Worm (Caenorhabditis elegans) whole organism, mixed stage, embryonic: ENCODE measurements around the gene F22B3.10.
"Not testable (repeated sequence)": the region's sequence is repeated elsewhere in the genome, so short reads cannot be mapped to it uniquely, and the experiment has no call there.

ENCODE experiments used
- M03D4.4 ChIP-seq: sonication (generic microtip); optimal IDR thresholded peaks from 2 replicates; lab custom pipeline; 2017; ENCODE audit warnings: mild to moderate bottlenecking, missing genetic modification characterization, missing compliant biosample characterization
- bed-3 ChIP-seq: fragments of 200-800 bp; sonication (Bioruptor generic); optimal IDR thresholded peaks from 3 replicates; lab custom pipeline; 2018; ENCODE audit warnings: mild to moderate bottlenecking, missing genetic modification characterization, moderate library complexity, missing compliant biosample characterization
- blmp-1 ChIP-seq: fragments of 150-350 bp; optimal IDR thresholded peaks from 2 replicates; lab custom pipeline; 2014; ENCODE audit warnings: missing biosample characterization, missing genetic modification characterization
- ceh-39 ChIP-seq: fragments of 150-350 bp; optimal IDR thresholded peaks from 2 replicates; lab custom pipeline; 2014; ENCODE audit warnings: missing biosample characterization, missing genetic modification characterization
- ces-1 ChIP-seq: fragments of 150-350 bp; optimal IDR thresholded peaks from 2 replicates; lab custom pipeline; 2014; ENCODE audit warnings: missing biosample characterization, missing genetic modification reagents, missing genetic modification characterization
- cnd-1 ChIP-seq: fragments of 200-800 bp; sonication (Bioruptor generic); optimal IDR thresholded peaks from 2 replicates; lab custom pipeline; 2018; ENCODE audit warnings: mild to moderate bottlenecking, missing genetic modification characterization, missing compliant biosample characterization
- drap-1 ChIP-seq: fragments of 200-800 bp; sonication (Bioruptor generic); optimal IDR thresholded peaks from 3 replicates; lab custom pipeline; 2018; ENCODE audit warnings: mild to moderate bottlenecking, missing genetic modification characterization, missing compliant biosample characterization
- elt-1 ChIP-seq: sonication (generic microtip); optimal IDR thresholded peaks from 2 replicates; lab custom pipeline; 2017; ENCODE audit warnings: missing genetic modification characterization, mild to moderate bottlenecking, missing compliant biosample characterization, antibody characterized with exemption, moderate library complexity, borderline replicate concordance; ENCODE audit not compliant: insufficient read depth
- elt-3 ChIP-seq: fragments of 150-350 bp; optimal IDR thresholded peaks from 2 replicates; lab custom pipeline; 2014; ENCODE audit warnings: missing biosample characterization, missing genetic modification characterization
- flh-1 ChIP-seq: fragments of 200-800 bp; sonication (Bioruptor generic); optimal IDR thresholded peaks from 2 replicates; lab custom pipeline; 2018; ENCODE audit warnings: mild to moderate bottlenecking, missing genetic modification characterization, moderate library complexity, missing compliant biosample characterization
- ham-2 ChIP-seq: fragments of 200-800 bp; sonication (Bioruptor generic); optimal IDR thresholded peaks from 2 replicates; lab custom pipeline; 2018; ENCODE audit warnings: mild to moderate bottlenecking, missing genetic modification characterization, missing compliant biosample characterization
- lin-13 ChIP-seq: fragments of 150-350 bp; optimal IDR thresholded peaks from 2 replicates; lab custom pipeline; 2014; ENCODE audit warnings: missing biosample characterization, missing genetic modification characterization
- lsy-2 ChIP-seq: fragments of 150-350 bp; optimal IDR thresholded peaks from 2 replicates; lab custom pipeline; 2014; ENCODE audit warnings: missing biosample characterization, missing genetic modification characterization
- nhr-12 ChIP-seq: fragments of 150-350 bp; optimal IDR thresholded peaks from 2 replicates; lab custom pipeline; 2014; ENCODE audit warnings: missing biosample characterization, missing genetic modification characterization
- nhr-2 ChIP-seq: fragments of 150-350 bp; optimal IDR thresholded peaks from 2 replicates; lab custom pipeline; 2014; ENCODE audit warnings: missing biosample characterization, missing genetic modification characterization
- nhr-237 ChIP-seq: fragments of 150-350 bp; optimal IDR thresholded peaks from 2 replicates; lab custom pipeline; 2014; ENCODE audit warnings: missing biosample characterization, missing genetic modification characterization
- nhr-76 ChIP-seq: sonication (generic microtip); optimal IDR thresholded peaks from 2 replicates; lab custom pipeline; 2017; ENCODE audit warnings: missing biosample characterization, missing genetic modification characterization
- sem-2 ChIP-seq: fragments of 200-800 bp; sonication (Bioruptor generic); optimal IDR thresholded peaks from 2 replicates; lab custom pipeline; 2018; ENCODE audit warnings: mild to moderate bottlenecking, missing genetic modification characterization, missing compliant biosample characterization
- snpc-4 ChIP-seq: fragments of 150-350 bp; optimal IDR thresholded peaks from 2 replicates; lab custom pipeline; 2014; ENCODE audit warnings: missing biosample characterization, missing genetic modification characterization
- sptf-1 ChIP-seq: sonication (generic microtip); optimal IDR thresholded peaks from 2 replicates; lab custom pipeline; 2017; ENCODE audit warnings: mild to moderate bottlenecking, missing genetic modification characterization, moderate library complexity, missing compliant biosample characterization
- tbx-8 ChIP-seq: fragments of 200-800 bp; sonication (Bioruptor generic); optimal IDR thresholded peaks from 2 replicates; lab custom pipeline; 2018; ENCODE audit warnings: mild to moderate bottlenecking, missing genetic modification characterization, moderate library complexity, missing compliant biosample characterization
- zip-8 ChIP-seq: fragments of 150-350 bp; optimal IDR thresholded peaks from 2 replicates; lab custom pipeline; 2014; ENCODE audit warnings: missing biosample characterization, missing genetic modification characterization
- ztf-11 ChIP-seq: fragments of 150-350 bp; optimal IDR thresholded peaks from 2 replicates; lab custom pipeline; 2014; ENCODE audit warnings: missing biosample characterization, missing genetic modification characterization

F22B3.10 gene

DNA sequence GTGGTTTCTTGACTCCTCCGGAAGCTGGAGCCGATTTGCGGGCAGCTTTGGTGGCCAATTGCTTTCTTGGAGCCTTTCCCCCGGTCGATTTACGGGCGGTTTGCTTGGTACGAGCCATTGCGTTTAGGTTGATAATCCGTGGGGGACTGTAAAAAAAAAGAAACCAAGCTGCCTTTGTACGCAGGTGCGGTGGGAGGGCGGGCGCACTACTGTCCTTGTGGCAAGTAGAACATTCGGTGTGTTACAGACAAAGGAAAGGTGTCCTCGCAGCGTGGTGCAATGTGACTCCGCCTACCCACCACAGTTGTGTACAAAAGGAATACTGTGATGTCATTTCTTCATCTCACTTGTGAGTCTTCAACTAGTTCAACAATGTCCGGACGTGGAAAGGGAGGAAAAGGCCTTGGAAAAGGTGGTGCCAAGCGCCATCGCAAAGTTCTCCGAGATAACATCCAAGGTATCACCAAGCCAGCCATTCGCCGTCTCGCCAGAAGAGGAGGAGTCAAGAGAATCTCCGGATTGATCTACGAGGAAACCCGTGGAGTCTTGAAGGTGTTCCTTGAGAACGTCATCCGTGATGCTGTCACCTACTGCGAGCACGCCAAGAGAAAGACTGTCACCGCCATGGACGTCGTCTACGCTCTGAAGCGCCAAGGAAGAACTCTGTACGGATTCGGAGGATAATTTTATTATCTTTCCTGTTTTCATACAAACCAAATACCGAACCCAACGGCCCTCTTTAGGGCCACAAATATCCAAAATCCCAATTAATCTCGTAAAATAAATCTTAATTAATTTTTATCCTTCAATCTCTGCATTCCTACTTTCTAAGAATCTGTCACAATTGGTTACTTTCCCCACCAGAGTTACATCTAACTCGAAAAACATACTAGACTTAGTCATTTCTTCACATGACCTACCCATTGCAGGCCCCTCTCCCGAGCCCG, 7.8 kb downstream of the F22B3.10 start, which contains the start of the genes his-63 and his-64:
Gene his-63, minus strand, starts transcription at position 118 of the 947 bp plus-strand sequence.
Gene his-64, plus strand, starts transcription at position 373 of the 947 bp plus-strand sequence.
- TF ChIP-seq tbx-8 (GFP tag; lab: Kevin White, UChicago) (peak; percentile 12), cnd-1 (tag; lab: Kevin White, UChicago) (peak; percentile 52), sem-2 (peak; percentile 42), lin-13 (tag; lab: Kevin White, UChicago) (peak; percentile 31), M03D4.4 (tag; lab: Kevin White, UChicago) (peak; percentile 3)
- TF ChIP-seq, all 35 proteins: peak for 5; not testable (repeated sequence) for 30

DNA sequence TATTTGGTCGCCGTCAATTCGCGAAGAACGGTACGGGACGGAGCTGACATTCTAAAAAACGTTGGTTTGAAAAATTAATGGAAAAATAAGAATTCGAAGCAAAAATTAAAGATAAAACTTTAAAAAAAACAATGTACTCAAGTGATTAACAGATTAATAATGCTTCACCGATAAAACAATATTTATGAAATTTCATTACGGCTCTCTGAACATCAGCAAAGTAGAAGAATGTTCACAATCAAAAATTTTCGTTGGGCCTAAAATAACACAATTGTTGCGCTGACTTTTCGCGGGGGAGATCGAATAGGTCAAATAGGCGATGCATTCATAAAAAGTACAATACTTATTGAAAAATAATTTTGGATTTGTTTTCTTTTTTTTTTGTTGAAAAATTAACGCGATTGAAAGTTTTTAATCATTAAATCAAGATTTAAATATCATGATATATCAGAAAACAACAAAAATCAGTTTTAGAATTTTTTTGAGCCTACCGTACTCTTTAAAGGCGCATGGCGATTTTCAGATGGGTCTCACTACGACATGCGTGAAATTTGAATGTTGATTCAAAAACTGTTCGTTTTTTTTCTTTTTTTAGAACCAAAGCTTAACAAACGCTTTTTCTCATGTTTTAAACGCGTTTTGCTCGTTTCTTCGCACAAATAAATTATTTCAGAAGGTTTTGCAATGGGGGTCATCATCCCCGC, 11.4 kb downstream of the F22B3.10 start, which contains the start of the genes memi-3 and cyp-31A2:
Gene memi-3, minus strand, starts transcription at position 51 of the 704 bp plus-strand sequence.
Gene cyp-31A2, plus strand, starts transcription at position 674 of the 704 bp plus-strand sequence.
- TF ChIP-seq bed-3 (GFP tag; lab: Kevin White, UChicago), result no peak
- no peak for TF ChIP-seq elt-3
- TF ChIP-seq nhr-12 (tag; lab: Kevin White, UChicago), result no peak
- TF ChIP-seq lin-13 (tag; lab: Kevin White, UChicago), result no peak
- no peak for TF ChIP-seq nhr-76
- no peak for TF ChIP-seq ham-2 (GFP tag; lab: Kevin White, UChicago)
- TF ChIP-seq sem-2, result no peak
- no peak for TF ChIP-seq M03D4.4 (tag; lab: Kevin White, UChicago)
- no peak for TF ChIP-seq ces-1 (GFP tag; lab: Kevin White, UChicago)
- no peak for TF ChIP-seq drap-1 (GFP tag; lab: Kevin White, UChicago)
- no peak for TF ChIP-seq snpc-4 (tag; lab: Kevin White, UChicago)
- TF ChIP-seq ztf-11 (tag; lab: Kevin White, UChicago), result no peak

ce11 chrIV:11401482-11401881, 13.3 kb downstream of the F22B3.10 start:
- TF ChIP-seq ceh-39 (tag; lab: Kevin White, UChicago), result no peak
- no peak for TF ChIP-seq zip-8 (tag; lab: Kevin White, UChicago)
- no peak for TF ChIP-seq ces-1 (GFP tag; lab: Kevin White, UChicago)
- no peak for TF ChIP-seq elt-3

DNA sequence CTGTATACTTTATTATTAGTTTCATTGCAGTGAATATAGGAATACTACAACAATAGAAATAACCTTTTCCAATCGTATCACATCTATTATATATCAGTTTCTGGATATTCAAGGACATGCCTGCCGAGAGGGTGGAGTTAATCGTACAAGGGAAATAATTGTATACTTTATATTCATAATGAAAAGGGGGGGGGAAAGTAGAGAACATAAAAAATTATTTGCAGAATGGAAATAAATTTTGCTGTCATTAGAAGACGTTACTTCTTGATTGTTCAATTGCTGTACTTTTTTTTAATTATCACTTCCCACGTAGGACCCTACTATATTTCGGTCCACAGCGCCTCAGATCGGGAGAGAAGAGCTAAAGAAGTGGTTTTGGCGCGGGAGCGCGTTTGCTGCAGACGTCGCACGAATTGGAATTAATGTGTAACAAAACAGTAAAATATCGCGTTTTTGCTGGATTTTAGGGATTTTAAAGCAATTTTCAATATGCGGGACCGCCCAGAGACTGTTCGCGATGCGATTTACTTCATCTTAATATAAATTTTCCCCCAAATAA, 16.5 kb downstream of the F22B3.10 start, which contains the start of gene dsl-6:
Gene dsl-6, minus strand, starts transcription at position 51 of the 559 bp plus-strand sequence.
- TF ChIP-seq ceh-39 (tag; lab: Kevin White, UChicago); snpc-4 (tag; lab: Kevin White, UChicago); lsy-2: not testable (repeated sequence)

- TF ChIP-seq ham-2 (GFP tag; lab: Kevin White, UChicago) (no peak), elt-1 (tag; lab: Kevin White, UChicago) (no peak)
- TF ChIP-seq, all 35 proteins: peak for 0
Measured at ce11 chrIV:11394243-11394642, 20.6 kb downstream of the F22B3.10 start, which contains the start of gene tag-89. TSS of gene tag-89 (plus strand) at chrIV:11394543.

ce11 chrIV:11388684-11389083, 26.1 kb downstream of the F22B3.10 start:
- peak; percentile 49 for TF ChIP-seq ces-1 (GFP tag; lab: Kevin White, UChicago)
- TF ChIP-seq flh-1 (GFP tag; lab: Kevin White, UChicago), result no peak
- TF ChIP-seq, all 35 proteins: peak for 1

DNA sequence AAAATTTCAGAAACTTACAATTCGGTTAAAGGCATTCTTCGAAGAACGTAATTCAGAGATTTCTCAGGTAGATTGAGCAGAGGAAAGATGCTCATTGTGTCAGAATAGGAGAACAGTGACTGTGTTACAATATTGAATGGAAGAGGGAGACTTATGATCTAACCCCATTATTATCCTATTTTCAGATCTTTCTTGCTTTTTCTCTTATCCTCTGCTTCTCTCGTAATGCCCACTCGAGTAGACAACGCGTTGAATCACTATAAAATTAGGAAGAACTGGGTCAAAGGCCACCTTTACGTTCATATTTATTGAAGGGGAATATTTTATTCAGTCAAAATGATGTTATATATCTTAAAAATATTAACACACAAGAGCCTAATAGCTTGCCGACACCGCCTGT, 35.6 kb downstream of the F22B3.10 start, which contains the start of gene fbxb-76:
Gene fbxb-76, minus strand, starts transcription at position 101 of the 400 bp plus-strand sequence.
- TF ChIP-seq ceh-39 (tag; lab: Kevin White, UChicago), result no peak
- TF ChIP-seq cnd-1 (tag; lab: Kevin White, UChicago), result no peak
- TF ChIP-seq ces-1 (GFP tag; lab: Kevin White, UChicago), result no peak
- no peak for TF ChIP-seq sptf-1 (tag; lab: Kevin White, UChicago)
- TF ChIP-seq bed-3 (GFP tag; lab: Kevin White, UChicago), result no peak
- no peak for TF ChIP-seq nhr-237
- no peak for TF ChIP-seq nhr-2
- TF ChIP-seq zip-8 (tag; lab: Kevin White, UChicago), result no peak
- no peak for TF ChIP-seq tbx-8 (GFP tag; lab: Kevin White, UChicago)
- TF ChIP-seq blmp-1, result no peak
- TF ChIP-seq ztf-11 (tag; lab: Kevin White, UChicago), result no peak
